Fruit fly (Drosophila melanogaster): ENCODE results near the gene CG12105.
A peak's percentile ranks its signal among the peaks of the same experiment; 100 is the strongest.

The CG12105 gene

dm6 chr3L:1647276-1647919 lies 31.8 kb upstream of the CG12105 start, which contains the start of the genes CG17249 and Bro (continued):
- TF ChIP-seq CG14014 (GFP tag; IDR thresholded peaks at IDR 0.05) (no peak), hbn (GFP tag; IDR thresholded peaks at IDR 0.05; ENCODE audit: partially characterized antibody) (no peak), fru (optimal IDR thresholded peaks at IDR 0.05) (no peak), CG8944 (GFP tag; optimal IDR thresholded peaks at IDR 0.05) (peak; percentile 9), Mad (GFP tag; optimal IDR thresholded peaks at IDR 0.05) (peak; percentile 38), org-1 (GFP tag; optimal IDR thresholded peaks at IDR 0.05) (no peak), Abd-B (GFP tag; optimal IDR thresholded peaks at IDR 0.05) (no peak), jing (GFP tag; optimal IDR thresholded peaks at IDR 0.05) (no peak), lola (GFP tag; optimal IDR thresholded peaks at IDR 0.05) (no peak), CG6683 (GFP tag; optimal IDR thresholded peaks at IDR 0.05) (no peak), Dfd (GFP tag; optimal IDR thresholded peaks at IDR 0.05) (no peak), Med (GFP tag) (peak; percentile 94), CG15479 (GFP tag; optimal IDR thresholded peaks at IDR 0.05) (no peak), ssp (GFP tag; IDR thresholded peaks at IDR 0.05) (no peak), gt (GFP tag; IDR thresholded peaks at IDR 0.05) (no peak), ranshi (GFP tag; IDR thresholded peaks at IDR 0.05) (no peak), Rx (GFP tag; IDR thresholded peaks at IDR 0.05) (no peak), ab (GFP tag; optimal IDR thresholded peaks at IDR 0.05) (no peak), tgo (GFP tag; IDR thresholded peaks at IDR 0.05) (no peak), HLH3B (GFP tag; IDR thresholded peaks at IDR 0.05) (no peak), dysf (GFP tag; IDR thresholded peaks at IDR 0.05) (no peak), gsb (GFP tag; IDR thresholded peaks at IDR 0.05) (no peak), CG15269 (tag; optimal IDR thresholded peaks at IDR 0.05) (no peak), CG6175 (GFP tag; IDR thresholded peaks at IDR 0.05) (no peak), CG7745 (tag; optimal IDR thresholded peaks at IDR 0.05) (no peak), ro (GFP tag; IDR thresholded peaks at IDR 0.05) (no peak), dpn (GFP tag; optimal IDR thresholded peaks at IDR 0.05) (peak; percentile 41 to 64), Adf1 (GFP tag; IDR thresholded peaks at IDR 0.05) (no peak), YL-1 (GFP tag; optimal IDR thresholded peaks at IDR 0.05) (peak; percentile 27), Side (GFP tag; optimal IDR thresholded peaks at IDR 0.05) (peak; percentile 24), CG17328 (GFP tag; IDR thresholded peaks at IDR 0.05) (no peak), ems (GFP tag; optimal IDR thresholded peaks at IDR 0.05) (peak; percentile 17), NC2β (GFP tag; optimal IDR thresholded peaks at IDR 0.05) (peak; percentile 2), CG12071 (GFP tag; optimal IDR thresholded peaks at IDR 0.05) (no peak), rib (GFP tag; IDR thresholded peaks at IDR 0.05) (no peak), lmd (GFP tag; IDR thresholded peaks at IDR 0.05) (no peak), da (GFP tag; optimal IDR thresholded peaks at IDR 0.05) (no peak), CG34224 (GFP tag; IDR thresholded peaks at IDR 0.05; ENCODE audit: partially characterized antibody) (no peak), CG6689 (GFP tag; IDR thresholded peaks at IDR 0.05) (no peak), Dip2 (GFP tag; IDR thresholded peaks at IDR 0.05) (no peak), psq (GFP tag; optimal IDR thresholded peaks at IDR 0.05) (no peak), CG8290 (GFP tag; optimal IDR thresholded peaks at IDR 0.05) (no peak), CG8290 (tag; optimal IDR thresholded peaks at IDR 0.05) (peak in 1 of 2 experiments; percentile 84), Jarid2 (GFP tag; optimal IDR thresholded peaks at IDR 0.05) (no peak), CG17802 (tag; optimal IDR thresholded peaks at IDR 0.05) (no peak), CG31441 (GFP tag; IDR thresholded peaks at IDR 0.05) (no peak), CTCF (GFP tag; optimal IDR thresholded peaks at IDR 0.05) (no peak), Bgb (GFP tag; IDR thresholded peaks at IDR 0.05; ENCODE audit: partially characterized antibody) (peak; percentile 61), CG30431 (GFP tag; optimal IDR thresholded peaks at IDR 0.05) (no peak), CG2120 (GFP tag; optimal IDR thresholded peaks at IDR 0.05) (peak; percentile 72), bowl (GFP tag; IDR thresholded peaks at IDR 0.05) (no peak), MTF-1 (GFP tag; optimal IDR thresholded peaks at IDR 0.05; ENCODE audit: borderline replicate concordance) (no peak), chm (GFP tag; IDR thresholded peaks at IDR 0.05) (no peak)
